Worm (Caenorhabditis elegans): ENCODE measurements around the gene penr-1.

- TF ChIP-seq Y48G9A.11 (GFP tag; IDR thresholded peaks at IDR 0.05): no peak
- no peak for TF ChIP-seq unc-39 (tag; optimal IDR thresholded peaks at IDR 0.05)
- no peak for TF ChIP-seq daf-8 (GFP tag; IDR thresholded peaks at IDR 0.05)
- TF ChIP-seq hif-1 (tag; optimal IDR thresholded peaks at IDR 0.05): no peak
- no peak for TF ChIP-seq fos-1 (tag; optimal IDR thresholded peaks at IDR 0.05)
- TF ChIP-seq snpc-1.2 (GFP tag; IDR thresholded peaks at IDR 0.05): no peak
- no peak for TF ChIP-seq ces-1 (GFP tag; optimal IDR thresholded peaks at IDR 0.05)
- no peak for TF ChIP-seq lin-39 (tag; optimal IDR thresholded peaks at IDR 0.05)
Observed at ce11 chrV:5228513-5228912, 40.8 kb upstream of the penr-1 start.

Data from whole organism, L4 larva.